Worm (Caenorhabditis elegans): Measurements from ENCODE around the gene mxl-1.

- TF ChIP-seq dao-5 (tag; optimal IDR thresholded peaks at IDR 0.05) (no peak), W03F9.2 (tag; optimal IDR thresholded peaks at IDR 0.05) (no peak)
Observed at ce11 chrV:11251798-11252197, 7.2 kb downstream of the mxl-1 start.
